Worm (Caenorhabditis elegans) whole organism, L1 larva: ENCODE data around the gene ZK896.4.

Experiments
- aha-1 ChIP-seq: fragments of 150-350 bp; optimal IDR thresholded peaks from 2 replicates; lab custom pipeline; 2014; ENCODE audit warnings: missing biosample characterization, missing genetic modification characterization
- aly-2 ChIP-seq: fragments of 150-350 bp; optimal IDR thresholded peaks from 2 replicates; lab custom pipeline; 2014; ENCODE audit warnings: missing biosample characterization, missing genetic modification characterization
- blmp-1 ChIP-seq: fragments of 150-350 bp; optimal IDR thresholded peaks from 2 replicates; lab custom pipeline; 2014; ENCODE audit warnings: missing biosample characterization, missing genetic modification characterization
- egl-13 ChIP-seq: sonication (generic microtip); optimal IDR thresholded peaks from 2 replicates; lab custom pipeline; 2016; ENCODE audit warnings: missing genotype, missing genetic modification reagents, missing genetic modification characterization, missing compliant biosample characterization
- fkh-10 ChIP-seq: sonication (generic microtip); optimal IDR thresholded peaks from 2 replicates; lab custom pipeline; 2017; ENCODE audit warnings: missing biosample characterization, missing genetic modification reagents, missing genetic modification characterization
- lin-13 ChIP-seq: fragments of 150-350 bp; optimal IDR thresholded peaks from 2 replicates; lab custom pipeline; 2014; ENCODE audit warnings: missing biosample characterization, missing genetic modification reagents, missing genetic modification characterization
- lsy-2 ChIP-seq, 2 experiments: fragments of 150-350 bp; optimal IDR thresholded peaks; 2 replicates each; lab custom pipeline; 2014; ENCODE audit warnings: missing biosample characterization in 2 of 2, missing genetic modification characterization in 2 of 2
- nhr-71 ChIP-seq: sonication (generic microtip); optimal IDR thresholded peaks from 2 replicates; lab custom pipeline; 2016; ENCODE audit warnings: mild to moderate bottlenecking, missing genetic modification characterization, moderate library complexity, missing compliant biosample characterization
- pqm-1 ChIP-seq: sonication (generic microtip); optimal IDR thresholded peaks from 3 replicates; lab custom pipeline; 2017; ENCODE audit warnings: missing biosample characterization, missing genetic modification characterization
- tbx-2 ChIP-seq: sonication (generic microtip); optimal IDR thresholded peaks from 2 replicates; lab custom pipeline; 2016; ENCODE audit warnings: missing genetic modification characterization, missing compliant biosample characterization
- tlp-1 ChIP-seq: fragments of 150-350 bp; optimal IDR thresholded peaks from 2 replicates; lab custom pipeline; 2014; ENCODE audit warnings: missing biosample characterization, missing genetic modification characterization
- unc-130 ChIP-seq: fragments of 150-350 bp; optimal IDR thresholded peaks from 2 replicates; lab custom pipeline; 2017; ENCODE audit warnings: missing biosample characterization, missing genetic modification characterization, inconsistent platforms
- ztf-11 ChIP-seq, 2 experiments: sonication (generic microtip); optimal IDR thresholded peaks; 2 replicates each; lab custom pipeline; 2016 to 2017; ENCODE audit warnings: missing genetic modification characterization in 2 of 2, missing biosample characterization in 1 of 2, missing compliant biosample characterization in 1 of 2
- ztf-4 ChIP-seq: fragments of 150-350 bp; optimal IDR thresholded peaks from 2 replicates; lab custom pipeline; 2014; ENCODE audit warnings: missing biosample characterization, missing genetic modification characterization

ce11 chrIV:12906529-12906928, 23.4 kb upstream of the ZK896.4 start, which contains the start of gene K08D8.3:
- TF ChIP-seq blmp-1 (tag; lab: Kevin White, UChicago) (no peak), aly-2 (tag; lab: Kevin White, UChicago) (no peak), nhr-71 (tag; lab: Kevin White, UChicago) (no peak), lsy-2 (tag; optimal IDR thresholded peaks at IDR 0.05; lab: Kevin White, UChicago) (no peak), aha-1 (tag; lab: Kevin White, UChicago) (no peak), lin-13 (no peak), pqm-1 (no peak), ztf-4 (tag; lab: Kevin White, UChicago) (no peak), tbx-2 (tag; lab: Kevin White, UChicago) (no peak), unc-130 (tag; lab: Kevin White, UChicago) (no peak), egl-13 (tag; lab: Kevin White, UChicago) (no peak), ztf-11 (tag; optimal IDR thresholded peaks at IDR 0.05; lab: Kevin White, UChicago) (no peak), tlp-1 (tag; lab: Kevin White, UChicago) (no peak), fkh-10 (GFP tag; lab: Kevin White, UChicago) (no peak)
